Fruit fly (Drosophila melanogaster) Kc167 (cell line): ENCODE results near the gene CG33490.

Experiments used
- Myc ChIP-seq: fragments of >200 bp; optimal IDR thresholded peaks from 2 replicates; lab custom pipeline; 2017; ENCODE audit warnings: missing external identifiers
- Sin3A ChIP-seq: fragments of >200 bp; optimal IDR thresholded peaks from 2 replicates; lab custom pipeline; 2018; ENCODE audit warnings: missing external identifiers
- h ChIP-seq: fragments of >200 bp; optimal IDR thresholded peaks from 3 replicates; lab custom pipeline; 2018; ENCODE audit warnings: missing external identifiers
- insv ChIP-seq: fragments of >200 bp; optimal IDR thresholded peaks from 3 replicates; lab custom pipeline; 2018; ENCODE audit warnings: missing external identifiers
- psq ChIP-seq: fragments of >200 bp; optimal IDR thresholded peaks from 2 replicates; lab custom pipeline; 2017; ENCODE audit warnings: missing external identifiers
- ttk ChIP-seq: sonication (Bioruptor generic); optimal IDR thresholded peaks from 2 replicates; lab custom pipeline; 2017; ENCODE audit warnings: missing external identifiers

CG33490 gene

DNA sequence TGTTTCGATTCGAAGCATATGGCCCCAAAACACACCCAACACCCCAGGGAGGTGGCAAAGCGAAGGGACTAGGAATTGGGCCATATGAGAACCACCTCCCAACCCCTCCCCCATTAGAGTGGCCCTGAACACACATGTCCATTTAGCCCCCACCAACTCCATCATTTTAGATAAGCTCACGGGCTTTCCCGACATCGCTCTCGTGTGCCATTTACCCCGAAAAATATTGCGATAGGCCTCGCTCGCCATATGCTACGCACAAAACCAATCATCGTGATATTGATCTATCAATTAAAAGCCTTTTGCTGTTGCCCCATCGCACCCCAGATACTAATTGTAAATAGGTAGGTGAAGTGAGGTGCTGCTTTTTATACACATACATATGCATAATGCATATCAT, 44.1 kb downstream of the CG33490 start:
- TF ChIP-seq h = no peak

DNA sequence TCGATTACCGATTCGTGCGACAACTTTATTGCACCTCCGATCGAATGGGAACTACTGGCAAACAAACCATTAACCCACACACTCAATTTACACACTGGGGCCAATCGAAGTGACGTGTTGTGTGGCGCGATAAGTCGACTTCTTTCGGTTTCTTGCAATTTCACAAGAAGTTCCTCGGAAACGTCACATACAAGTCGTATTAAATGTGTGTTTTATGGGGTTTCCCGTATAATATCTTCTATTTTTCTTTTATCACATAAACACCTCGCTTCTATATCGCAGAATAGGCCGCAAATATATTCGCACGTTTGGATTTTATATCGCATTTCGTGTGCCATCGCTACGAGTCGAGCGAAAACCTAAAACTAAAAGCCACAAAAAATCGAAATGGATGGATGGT, 44.8 kb downstream of the CG33490 start:
- no peak for TF ChIP-seq insv (lab: Kevin White, UChicago)
- TF ChIP-seq Sin3A (lab: Kevin White, UChicago) = no peak
- no peak for TF ChIP-seq h
- TF ChIP-seq ttk (lab: Kevin White, UChicago) = no peak
- no peak for TF ChIP-seq Myc (lab: Kevin White, UChicago)
- TF ChIP-seq psq (lab: Kevin White, UChicago) = no peak

DNA sequence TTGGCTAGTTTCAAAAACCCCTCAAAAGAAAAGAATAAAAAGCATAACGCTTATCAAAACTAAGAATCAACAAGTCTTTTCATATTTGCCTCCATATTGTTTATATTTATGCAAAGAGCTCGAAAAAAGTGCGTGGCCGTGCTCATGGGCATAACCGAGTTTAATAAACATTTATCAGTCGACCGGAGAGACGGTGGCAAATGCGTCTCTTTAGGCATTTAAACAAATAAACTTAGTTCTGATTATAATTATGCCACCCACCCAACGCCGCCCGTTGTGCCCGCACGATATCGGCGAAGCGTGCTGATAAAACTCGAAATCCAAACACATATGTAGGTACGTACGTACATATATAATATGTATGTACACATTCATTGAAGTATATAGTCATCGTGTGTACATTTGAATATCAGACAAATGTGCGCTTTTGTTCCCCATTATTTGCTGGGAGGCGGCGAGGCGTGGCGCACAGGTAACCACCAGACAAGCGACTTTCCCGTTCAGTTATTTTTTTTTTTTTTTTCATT, 46.0 kb downstream of the CG33490 start:
- TF ChIP-seq ttk (lab: Kevin White, UChicago) = no peak
- no peak for TF ChIP-seq h
- no peak for TF ChIP-seq psq (lab: Kevin White, UChicago)
- TF ChIP-seq Myc (lab: Kevin White, UChicago) = no peak
- TF ChIP-seq Sin3A (lab: Kevin White, UChicago) = no peak
- no peak for TF ChIP-seq insv (lab: Kevin White, UChicago)

DNA sequence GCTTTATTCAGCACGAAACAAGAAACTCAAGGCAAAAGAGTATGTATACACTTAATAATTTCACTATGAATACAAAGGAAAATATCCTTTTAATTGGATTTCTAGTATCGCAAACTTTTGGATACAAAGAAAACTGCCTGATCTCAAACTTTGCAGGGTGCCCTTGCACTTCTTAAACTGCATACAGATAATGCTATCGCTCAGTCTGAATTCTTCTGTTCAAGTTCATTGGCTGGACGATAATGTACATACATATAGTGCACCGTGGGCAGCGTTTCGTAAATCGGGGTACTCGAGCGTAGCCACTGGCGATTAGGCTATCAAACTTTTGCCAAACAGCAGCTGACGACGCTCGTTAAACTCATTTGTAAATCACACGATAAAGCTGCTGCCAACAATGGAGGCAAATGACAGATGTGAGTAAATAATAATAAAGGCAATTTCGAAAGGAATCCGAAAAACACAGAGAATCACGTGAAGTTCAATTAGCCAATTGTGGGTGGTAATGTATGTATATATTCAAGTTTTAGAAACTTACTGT, 47.7 kb downstream of the CG33490 start:
- no peak for TF ChIP-seq h
- no peak for TF ChIP-seq Myc (lab: Kevin White, UChicago)
- no peak for TF ChIP-seq Sin3A (lab: Kevin White, UChicago)
- TF ChIP-seq insv (lab: Kevin White, UChicago) = no peak
- TF ChIP-seq psq (lab: Kevin White, UChicago) = no peak
- no peak for TF ChIP-seq ttk (lab: Kevin White, UChicago)

DNA sequence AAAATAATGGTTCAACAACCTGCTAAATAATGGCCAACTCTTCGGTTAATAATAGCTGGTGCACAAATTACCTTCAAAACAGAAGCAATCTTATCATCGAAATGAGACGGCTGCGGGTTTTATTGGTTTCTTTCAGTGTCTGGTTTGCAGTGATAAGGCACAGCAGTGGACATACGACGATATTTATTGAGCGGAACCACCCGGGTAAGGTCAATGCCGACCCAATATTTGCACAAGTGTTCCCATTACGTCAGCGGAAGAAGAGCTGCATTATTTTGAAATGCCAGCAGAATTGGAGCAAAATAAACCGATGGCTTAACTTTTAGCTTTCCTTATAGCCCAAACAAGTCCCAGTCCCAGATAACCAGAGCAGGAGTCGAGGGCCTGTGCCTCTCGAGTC, 48.7 kb downstream of the CG33490 start:
- no peak for TF ChIP-seq ttk (lab: Kevin White, UChicago)
- TF ChIP-seq Sin3A (lab: Kevin White, UChicago) = no peak
- no peak for TF ChIP-seq insv (lab: Kevin White, UChicago)
- no peak for TF ChIP-seq h
- TF ChIP-seq psq (lab: Kevin White, UChicago) = no peak
- TF ChIP-seq Myc (lab: Kevin White, UChicago) = no peak

DNA sequence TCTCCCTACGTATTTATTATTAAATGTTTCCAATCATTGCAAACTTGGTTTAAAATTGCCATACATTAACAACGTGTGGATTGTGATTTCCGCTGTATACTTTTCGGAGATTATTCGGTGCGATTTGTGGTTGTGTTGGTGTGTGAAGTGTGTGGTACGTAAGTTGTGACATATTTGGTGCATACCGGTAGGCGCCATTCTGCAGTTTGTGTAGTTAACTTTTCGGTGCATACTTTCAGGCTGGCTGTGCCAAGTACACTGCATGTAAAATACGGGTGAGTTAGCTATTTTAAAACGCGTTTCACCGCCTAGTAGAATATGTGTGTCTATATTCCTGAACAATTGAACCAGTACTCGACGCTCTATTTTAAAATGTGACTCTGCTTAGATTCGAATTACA, 51.2 kb downstream of the CG33490 start:
- TF ChIP-seq h = no peak
- no peak for TF ChIP-seq Sin3A (lab: Kevin White, UChicago)
- no peak for TF ChIP-seq insv (lab: Kevin White, UChicago)
- no peak for TF ChIP-seq psq (lab: Kevin White, UChicago)
- TF ChIP-seq ttk (lab: Kevin White, UChicago) = no peak
- no peak for TF ChIP-seq Myc (lab: Kevin White, UChicago)
